Worm (Caenorhabditis elegans): ENCODE results near the gene C05C12.1.

DNA sequence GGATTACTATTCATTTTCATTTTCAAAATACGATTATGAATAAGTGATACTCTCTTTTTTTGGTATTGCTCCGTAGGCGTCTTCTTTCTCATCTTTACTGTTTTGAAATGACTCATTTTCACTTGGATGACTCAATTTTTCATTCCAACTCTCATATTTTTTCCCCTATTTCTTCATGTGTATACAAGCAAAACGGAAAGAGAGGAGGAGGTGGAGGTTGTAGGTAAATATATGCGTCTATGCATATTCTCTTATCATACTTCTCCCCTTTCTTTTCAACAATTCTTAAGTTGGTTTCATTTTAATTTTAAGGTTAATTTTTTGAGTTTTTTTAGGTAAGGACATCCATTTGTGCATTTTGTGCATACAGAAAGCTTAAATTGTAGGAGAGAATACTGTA lies 32.3 kb downstream of the C05C12.1 start:
- TF ChIP-seq W03F9.2 (tag; optimal IDR thresholded peaks at IDR 0.05) (no peak), him-1 (tag; optimal IDR thresholded peaks at IDR 0.05) (no peak), dao-5 (tag; optimal IDR thresholded peaks at IDR 0.05) (no peak)

Data from whole organism, L4/young adult.